Fruit fly (Drosophila melanogaster) whole organism, embryonic: Measurements from ENCODE around the gene Gsc.
A peak's percentile ranks its signal among the peaks of the same experiment; 100 is the strongest.

Experiments
- Adf1 ChIP-seq: fragments of 200-800 bp; sonication (Bioruptor generic); IDR thresholded peaks from 2 replicates; pipeline ENCODE4 v1.3.6; 2022; ENCODE audit warnings: missing biosample characterization, missing genetic modification characterization
- Awh ChIP-seq: fragments of 200-800 bp; sonication (Bioruptor generic); IDR thresholded peaks from 2 replicates; pipeline ENCODE4, ENCODE4 v1.3.6; 2022; ENCODE audit warnings: missing biosample characterization, missing genetic modification characterization
- CG10543 ChIP-seq: fragments of 200-800 bp; sonication (Bioruptor generic); optimal IDR thresholded peaks from 3 replicates; lab custom pipeline; 2017; ENCODE audit warnings: missing biosample characterization, mild to moderate bottlenecking, missing genetic modification characterization, moderate library complexity
- CG10959 ChIP-seq: fragments of 200-800 bp; sonication (Bioruptor generic); IDR thresholded peaks from 2 replicates; pipeline ENCODE4 v1.3.6; 2022; ENCODE audit warnings: missing biosample characterization, missing genetic modification characterization
- CG12769 ChIP-seq: fragments of 200-800 bp; sonication (Bioruptor generic); optimal IDR thresholded peaks from 2 replicates; lab custom pipeline; 2019; ENCODE audit warnings: missing biosample characterization, mild to moderate bottlenecking, missing genetic modification characterization, moderate library complexity
- CG13894 ChIP-seq: fragments of 200-800 bp; sonication (Bioruptor generic); optimal IDR thresholded peaks from 3 replicates; lab custom pipeline; 2018; ENCODE audit warnings: missing biosample characterization, mild to moderate bottlenecking, missing genetic modification characterization, moderate library complexity
- CG17328 ChIP-seq: fragments of 200-800 bp; sonication (Bioruptor generic); IDR thresholded peaks from 2 replicates; pipeline ENCODE4 v1.3.6; 2022; ENCODE audit warnings: missing biosample characterization, missing genetic modification characterization
- CG17385 ChIP-seq: fragments of 200-800 bp; sonication (Bioruptor generic); optimal IDR thresholded peaks from 3 replicates; lab custom pipeline; 2018; ENCODE audit warnings: missing biosample characterization, mild to moderate bottlenecking, missing genetic modification characterization
- CG18011 ChIP-seq: fragments of 200-800 bp; sonication (Bioruptor generic); optimal IDR thresholded peaks from 2 replicates; lab custom pipeline; 2017; ENCODE audit warnings: missing biosample characterization, missing genetic modification characterization, mild to moderate bottlenecking, moderate library complexity, missing genotype
- CG18262 ChIP-seq: fragments of 200-800 bp; optimal IDR thresholded peaks from 3 replicates; lab custom pipeline; 2019; ENCODE audit warnings: missing biosample characterization, mild to moderate bottlenecking, missing genetic modification characterization, moderate library complexity
- CG33557 ChIP-seq: fragments of 200-800 bp; sonication (Bioruptor generic); optimal IDR thresholded peaks from 2 replicates; lab custom pipeline; 2019; ENCODE audit warnings: missing biosample characterization, mild to moderate bottlenecking, missing genetic modification characterization, moderate library complexity
- CG34376 ChIP-seq: fragments of 200-800 bp; sonication (Bioruptor generic); optimal IDR thresholded peaks from 2 replicates; lab custom pipeline; 2018; ENCODE audit warnings: missing biosample characterization, mild to moderate bottlenecking, missing genetic modification characterization
- CG3995 ChIP-seq: fragments of 200-800 bp; sonication (Bioruptor generic); optimal IDR thresholded peaks from 3 replicates; lab custom pipeline; 2016; ENCODE audit warnings: missing biosample characterization, missing genetic modification characterization
- CG4424 ChIP-seq: fragments of 200-800 bp; sonication (Bioruptor generic); optimal IDR thresholded peaks from 3 replicates; lab custom pipeline; 2016; ENCODE audit warnings: missing biosample characterization, missing genetic modification characterization
- CG6175 ChIP-seq: fragments of 200-800 bp; sonication (Bioruptor generic); IDR thresholded peaks from 3 replicates; pipeline ENCODE4 v1.3.6; 2022; ENCODE audit warnings: missing biosample characterization, missing genetic modification characterization
- CG6254 ChIP-seq: fragments of 200-800 bp; sonication (Bioruptor generic); optimal IDR thresholded peaks from 3 replicates; lab custom pipeline; 2017; ENCODE audit warnings: mild to moderate bottlenecking, missing biosample characterization, missing genetic modification reagents, missing genetic modification characterization
- CG6813 ChIP-seq: fragments of 200-800 bp; sonication (Bioruptor generic); optimal IDR thresholded peaks from 2 replicates; lab custom pipeline; 2017; ENCODE audit warnings: missing biosample characterization, missing genetic modification characterization, mild to moderate bottlenecking, moderate library complexity, missing genetic modification reagents
- CG8290 ChIP-seq, 3 experiments: fragments of 200-800 bp; sonication (Bioruptor generic); optimal IDR thresholded peaks; 2 replicates each; lab custom pipeline; 2016 to 2019; ENCODE audit warnings: missing biosample characterization in 3 of 3, missing genetic modification characterization in 3 of 3, mild to moderate bottlenecking in 2 of 3, moderate library complexity in 1 of 3
- CG8359 ChIP-seq: fragments of 200-800 bp; sonication (Bioruptor generic); optimal IDR thresholded peaks from 2 replicates; lab custom pipeline; 2017; ENCODE audit warnings: missing biosample characterization, mild to moderate bottlenecking, missing genetic modification characterization, borderline replicate concordance
- CG9932 ChIP-seq: fragments of 200-800 bp; sonication (Bioruptor generic); IDR thresholded peaks from 2 replicates; pipeline ENCODE4 v1.3.6; 2022; ENCODE audit warnings: missing biosample characterization, missing genetic modification characterization
- Deaf1 ChIP-seq: fragments of 200-800 bp; optimal IDR thresholded peaks from 3 replicates; lab custom pipeline; 2019; ENCODE audit warnings: missing biosample characterization, mild to moderate bottlenecking, missing genetic modification characterization, moderate library complexity
- E2f2 ChIP-seq: fragments of 200-800 bp; sonication (Bioruptor generic); IDR thresholded peaks from 2 replicates; pipeline ENCODE4 v1.3.6; 2022; ENCODE audit warnings: missing biosample characterization, missing genetic modification characterization
- Eip74EF ChIP-seq, 2 experiments: fragments of 200-800 bp in 1 of 2; fragments of >200 bp in 1 of 2; sonication (Bioruptor generic) in 1 of 2; optimal IDR thresholded peaks; 2 replicates each; lab custom pipeline; 2017 to 2019; ENCODE audit warnings: missing biosample characterization in 2 of 2, missing genetic modification characterization in 2 of 2, mild to moderate bottlenecking in 1 of 2, moderate library complexity in 1 of 2
- Lim3 ChIP-seq: fragments of 200-800 bp; sonication (Bioruptor generic); IDR thresholded peaks from 2 replicates; pipeline ENCODE4 v1.3.6; 2022; ENCODE audit warnings: missing biosample characterization, missing genetic modification characterization
- MBD-R2 ChIP-seq: fragments of 200-800 bp; sonication (Bioruptor generic); IDR thresholded peaks from 2 replicates; pipeline ENCODE4 v1.3.6; 2022; ENCODE audit warnings: missing biosample characterization, missing genetic modification characterization
- NC2α ChIP-seq: fragments of 200-800 bp; sonication (Bioruptor generic); optimal IDR thresholded peaks from 2 replicates; lab custom pipeline; 2016; ENCODE audit warnings: missing biosample characterization, missing genetic modification characterization
- Opbp ChIP-seq: fragments of 200-800 bp; sonication (Bioruptor generic); IDR thresholded peaks from 3 replicates; pipeline ENCODE4 v1.3.6; 2022; ENCODE audit warnings: missing biosample characterization, missing genetic modification characterization; ENCODE audit not compliant: partially characterized antibody
- Ptx1 ChIP-seq: fragments of 200-800 bp; sonication (Bioruptor generic); IDR thresholded peaks from 2 replicates; pipeline ENCODE4 v1.3.6; 2022; ENCODE audit warnings: missing biosample characterization, missing genetic modification characterization
- Scr ChIP-seq: fragments of 200-800 bp; sonication (Bioruptor generic); IDR thresholded peaks from 2 replicates; pipeline ENCODE4 v1.3.6; 2022; ENCODE audit warnings: missing biosample characterization, missing genetic modification characterization; ENCODE audit not compliant: partially characterized antibody
- Spps ChIP-seq: fragments of 200-800 bp; sonication (Bioruptor generic); optimal IDR thresholded peaks from 2 replicates; lab custom pipeline; 2018; ENCODE audit warnings: missing biosample characterization, mild to moderate bottlenecking, missing genetic modification characterization
- Sry-β ChIP-seq: fragments of 200-800 bp; sonication (Bioruptor generic); optimal IDR thresholded peaks from 2 replicates; lab custom pipeline; 2018; ENCODE audit warnings: missing biosample characterization, mild to moderate bottlenecking, missing genetic modification characterization, moderate library complexity
- Stat92E ChIP-seq, 3 experiments: fragments of >200 bp in 2 of 3; fragments of 200-800 bp in 1 of 3; sonication (Bioruptor generic) in 1 of 3; optimal IDR thresholded peaks; 2 replicates each; lab custom pipeline; 2017 to 2019; ENCODE audit warnings: missing biosample characterization in 3 of 3, missing genetic modification characterization in 3 of 3, mild to moderate bottlenecking in 1 of 3, moderate library complexity in 1 of 3
- cg ChIP-seq: fragments of 200-800 bp; sonication (Bioruptor generic); optimal IDR thresholded peaks from 3 replicates; lab custom pipeline; 2019; ENCODE audit warnings: missing biosample characterization, mild to moderate bottlenecking, missing genetic modification characterization, moderate library complexity
- ci ChIP-seq: fragments of 200-800 bp; sonication (Bioruptor generic); IDR thresholded peaks from 3 replicates; pipeline ENCODE4 v1.3.6; 2022; ENCODE audit warnings: missing biosample characterization, missing genetic modification characterization
- cwo ChIP-seq: fragments of 200-800 bp; sonication (Bioruptor generic); optimal IDR thresholded peaks from 3 replicates; lab custom pipeline; 2017; ENCODE audit warnings: missing biosample characterization, missing genetic modification characterization, mild to moderate bottlenecking, moderate library complexity, missing genetic modification reagents
- exex ChIP-seq: fragments of 200-800 bp; sonication (Bioruptor generic); optimal IDR thresholded peaks from 4 replicates; lab custom pipeline; 2018; ENCODE audit warnings: missing biosample characterization, mild to moderate bottlenecking, missing genetic modification characterization, moderate library complexity
- fd96Cb ChIP-seq: fragments of 200-800 bp; sonication (Bioruptor generic); optimal IDR thresholded peaks from 2 replicates; lab custom pipeline; 2018; ENCODE audit warnings: missing biosample characterization, mild to moderate bottlenecking, missing genetic modification characterization, moderate library complexity
- ftz-f1 ChIP-seq: fragments of 200-800 bp; sonication (Bioruptor generic); optimal IDR thresholded peaks from 2 replicates; lab custom pipeline; 2016; ENCODE audit warnings: missing biosample characterization, missing genetic modification characterization
- grau ChIP-seq: fragments of 200-800 bp; optimal IDR thresholded peaks from 3 replicates; lab custom pipeline; 2019; ENCODE audit warnings: missing biosample characterization, mild to moderate bottlenecking, missing genetic modification characterization, moderate library complexity
- knrl ChIP-seq: fragments of 200-800 bp; sonication (Bioruptor generic); IDR thresholded peaks from 3 replicates; pipeline ENCODE4 v1.3.6; 2022; ENCODE audit warnings: missing biosample characterization, missing genetic modification characterization; ENCODE audit not compliant: partially characterized antibody
- mirr ChIP-seq: fragments of 200-800 bp; sonication (Bioruptor generic); optimal IDR thresholded peaks from 3 replicates; lab custom pipeline; 2018; ENCODE audit warnings: missing biosample characterization, mild to moderate bottlenecking, missing genetic modification characterization
- nom ChIP-seq: fragments of 200-800 bp; sonication (Bioruptor generic); optimal IDR thresholded peaks from 2 replicates; lab custom pipeline; 2017; ENCODE audit warnings: missing biosample characterization, missing genetic modification characterization, mild to moderate bottlenecking, moderate library complexity, missing genetic modification reagents
- org-1 ChIP-seq: fragments of 200-800 bp; sonication (Bioruptor generic); optimal IDR thresholded peaks from 2 replicates; lab custom pipeline; 2017; ENCODE audit warnings: missing biosample characterization, missing genetic modification characterization
- pita ChIP-seq: fragments of 200-800 bp; sonication (Bioruptor generic); optimal IDR thresholded peaks from 2 replicates; lab custom pipeline; 2017; ENCODE audit warnings: missing biosample characterization, mild to moderate bottlenecking, missing genetic modification characterization
- sens ChIP-seq: fragments of 200-800 bp; sonication (Bioruptor generic); peaks from one replicate; lab custom pipeline; 2016; ENCODE audit warnings: missing biosample characterization, missing genetic modification characterization
- sug ChIP-seq: fragments of 200-800 bp; optimal IDR thresholded peaks from 2 replicates; lab custom pipeline; 2019; ENCODE audit warnings: missing biosample characterization, mild to moderate bottlenecking, missing genetic modification characterization, moderate library complexity
- wdn ChIP-seq: fragments of 200-800 bp; sonication (Bioruptor generic); IDR thresholded peaks from 2 replicates; pipeline ENCODE4 v1.3.6; 2022; ENCODE audit warnings: missing biosample characterization, missing genetic modification characterization

Gene Gsc

dm6 chr2L:559311-559710 lies 35.2 kb downstream of the Gsc start, which contains the start of gene Tspo (continued):
- TF ChIP-seq CG10543 (GFP tag; lab: Kevin White, UChicago): peak; percentile 34
- peak; percentile 86 for TF ChIP-seq CG6254
- TF ChIP-seq Spps (tag; lab: Kevin White, UChicago): no peak
- TF ChIP-seq Sry-β: peak; percentile 91
- TF ChIP-seq nom: peak; percentile 52
- TF ChIP-seq ci (GFP tag; lab: Robert Waterston, UW): peak; percentile 19; the same call in 1 of the 3 replicates
- TF ChIP-seq org-1 (GFP tag; lab: Kevin White, UChicago): no peak
- TF ChIP-seq E2f2 (GFP tag; lab: Robert Waterston, UW): peak; percentile 9; the same call in 1 of the 2 replicates
- no peak for TF ChIP-seq pita (GFP tag; lab: Kevin White, UChicago)
- no peak for TF ChIP-seq CG17328 (GFP tag; lab: Robert Waterston, UW)
- no peak for TF ChIP-seq CG10959
- no peak for TF ChIP-seq fd96Cb (tag; lab: Kevin White, UChicago)
- TF ChIP-seq CG8359 (GFP tag; lab: Kevin White, UChicago): no peak
- TF ChIP-seq MBD-R2: peak; percentile 66
- no peak for TF ChIP-seq CG9932 (GFP tag; lab: Robert Waterston, UW)
- peak; percentile 88 for TF ChIP-seq cg (GFP tag; lab: Kevin White, UChicago)

- peak; percentile 99 for TF ChIP-seq ftz-f1 (GFP tag; lab: Kevin White, UChicago)
- no peak for TF ChIP-seq NC2α
- peak; percentile 99 for TF ChIP-seq sug (tag; lab: Kevin White, UChicago)
- TF ChIP-seq cwo: peak; percentile 37
- TF ChIP-seq CG3995: no peak
- peak; percentile 7 for TF ChIP-seq CG17385
- peak; percentile 5 for TF ChIP-seq grau (tag; lab: Kevin White, UChicago)
- TF ChIP-seq Deaf1: peak; percentile 97
- TF ChIP-seq Opbp: no peak
- TF ChIP-seq CG18262 (tag; lab: Kevin White, UChicago): peak; percentile 92
- peak; percentile 72 for TF ChIP-seq CG10543 (GFP tag; lab: Kevin White, UChicago)
- TF ChIP-seq CG34376 (GFP tag; lab: Kevin White, UChicago): peak; percentile 69
- no peak for TF ChIP-seq Lim3 (GFP tag; lab: Robert Waterston, UW)
- TF ChIP-seq CG18011 (GFP tag; lab: Kevin White, UChicago): no peak
- TF ChIP-seq exex (tag; lab: Kevin White, UChicago): peak; percentile 34
- peak; percentile 93 for TF ChIP-seq CG12769 (tag; lab: Kevin White, UChicago)
- peak; percentile 64; the same call in 1 of the 2 replicates for TF ChIP-seq Adf1 (GFP tag; lab: Robert Waterston, UW)
- TF ChIP-seq mirr (GFP tag; lab: Kevin White, UChicago): peak; percentile 66
- 0 out of 2 replicates have a peak, but pooled peaks have one; percentile 9 for TF ChIP-seq Awh (GFP tag; lab: Robert Waterston, UW)
- TF ChIP-seq MBD-R2: peak; percentile 7; the same call in 1 of the 2 replicates
- peak in 1 of 2 experiments; percentile 40 for TF ChIP-seq Eip74EF (GFP tag; optimal IDR thresholded peaks at IDR 0.05; lab: Kevin White, UChicago)
- 0 out of 2 replicates have a peak, but pooled peaks have one; percentile 11 for TF ChIP-seq wdn
- TF ChIP-seq Stat92E (GFP tag; optimal IDR thresholded peaks at IDR 0.05; lab: Kevin White, UChicago): peak in 1 of 3 experiments; percentile 38
- peak; percentile 32 for TF ChIP-seq CG13894
- TF ChIP-seq CG4424 (GFP tag; lab: Kevin White, UChicago): no peak
- TF ChIP-seq Scr (GFP tag; lab: Robert Waterston, UW): 0 out of 2 replicates have a peak, but pooled peaks have one; percentile 22
- peak; percentile 69 for TF ChIP-seq sens
- TF ChIP-seq CG8290 (GFP tag; optimal IDR thresholded peaks at IDR 0.05; lab: Kevin White, UChicago): no peak
- peak in 1 of 2 experiments; percentile 58 for TF ChIP-seq CG8290 (tag; optimal IDR thresholded peaks at IDR 0.05; lab: Kevin White, UChicago)
- no peak for TF ChIP-seq knrl (GFP tag; lab: Robert Waterston, UW)
- 0 out of 2 replicates have a peak, but pooled peaks have one; percentile 13 for TF ChIP-seq Ptx1
- 0 out of 3 replicates have a peak, but pooled peaks have one; percentile 73 for TF ChIP-seq CG6175
- peak; percentile 12 for TF ChIP-seq CG6813 (GFP tag; lab: Kevin White, UChicago)
- no peak for TF ChIP-seq CG33557 (GFP tag; lab: Kevin White, UChicago)
Measured at dm6 chr2L:552432-552929, 42.0 kb downstream of the Gsc start, which contains the start of gene Ets21C. Gene Ets21C, minus strand, starts transcription at chr2L:552923.
